Worm (Caenorhabditis elegans): Measurements from ENCODE around the gene mec-7.

DNA sequence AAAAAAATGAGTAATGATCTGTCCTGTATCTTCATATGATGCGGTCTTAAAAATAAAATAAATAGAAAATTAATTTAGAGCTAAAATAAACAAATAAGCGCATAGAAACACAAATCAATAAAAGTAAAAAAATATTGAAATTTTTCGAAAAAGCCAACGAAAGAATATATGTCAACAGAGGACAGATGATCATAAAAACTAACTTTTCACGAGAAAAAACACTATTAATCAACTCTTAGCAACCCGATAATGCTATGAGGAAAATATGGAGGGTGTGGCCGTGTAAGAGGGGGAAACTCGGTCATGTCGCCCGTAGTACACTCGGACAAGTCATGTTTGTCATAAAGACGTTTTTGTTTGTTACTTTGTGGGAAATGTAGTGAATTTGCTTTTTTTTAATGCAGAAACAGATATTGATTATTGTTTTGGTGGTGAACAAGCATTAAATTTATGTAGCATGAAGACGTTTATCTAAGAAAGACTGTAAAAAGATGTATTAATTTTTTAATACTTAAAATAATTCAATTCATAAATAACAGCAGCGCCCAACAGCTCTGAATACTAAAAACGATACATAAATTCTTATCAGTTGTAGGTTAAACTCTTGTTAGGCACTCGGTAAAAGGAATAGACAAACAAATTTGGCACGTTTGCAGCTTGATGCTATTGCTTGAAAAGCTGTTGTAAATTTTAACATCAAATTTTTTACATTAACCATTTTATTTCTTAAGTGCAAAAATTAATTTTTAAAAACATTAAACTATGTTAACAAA, 21.9 kb upstream of the mec-7 start, which contains the start of gene adm-4:
- TF ChIP-seq W03F9.2 (tag; optimal IDR thresholded peaks at IDR 0.05) (no peak), him-1 (tag; optimal IDR thresholded peaks at IDR 0.05) (peak; percentile 5)

Measured in whole organism, L4/young adult.